Fruit fly (Drosophila melanogaster) whole organism, embryonic: ENCODE results near the gene CG14442.

ENCODE experiments used
- Asciz ChIP-seq: fragments of 200-800 bp; sonication (Bioruptor generic); optimal IDR thresholded peaks from 2 replicates; lab custom pipeline; 2017; ENCODE audit warnings: missing biosample characterization, mild to moderate bottlenecking, missing genetic modification characterization, missing genetic modification reagents
- CG11695 ChIP-seq: fragments of 200-800 bp; sonication (Bioruptor generic); IDR thresholded peaks from 3 replicates; pipeline ENCODE4 v1.3.6; 2022; ENCODE audit warnings: missing biosample characterization, missing genetic modification characterization
- CG12071 ChIP-seq: fragments of 200-800 bp; sonication (Bioruptor generic); optimal IDR thresholded peaks from 3 replicates; lab custom pipeline; 2018; ENCODE audit warnings: missing biosample characterization, mild to moderate bottlenecking, missing genetic modification characterization
- CG12155 ChIP-seq: fragments of 200-800 bp; sonication (Bioruptor generic); optimal IDR thresholded peaks from 3 replicates; lab custom pipeline; 2016; ENCODE audit warnings: missing biosample characterization, missing genetic modification characterization
- CG12769 ChIP-seq: fragments of 200-800 bp; sonication (Bioruptor generic); optimal IDR thresholded peaks from 2 replicates; lab custom pipeline; 2019; ENCODE audit warnings: missing biosample characterization, mild to moderate bottlenecking, missing genetic modification characterization, moderate library complexity
- CG13424 ChIP-seq: fragments of 200-800 bp; sonication (Bioruptor generic); optimal IDR thresholded peaks from 2 replicates; lab custom pipeline; 2019; ENCODE audit warnings: missing biosample characterization, mild to moderate bottlenecking, missing genetic modification characterization, moderate library complexity
- CG13775 ChIP-seq: fragments of 200-800 bp; sonication (Bioruptor generic); optimal IDR thresholded peaks from 3 replicates; lab custom pipeline; 2017; ENCODE audit warnings: missing biosample characterization, mild to moderate bottlenecking, missing genetic modification characterization
- CG15696 ChIP-seq: fragments of 200-800 bp; sonication (Bioruptor generic); optimal IDR thresholded peaks from 2 replicates; lab custom pipeline; 2019; ENCODE audit warnings: missing biosample characterization, mild to moderate bottlenecking, missing genetic modification characterization, moderate library complexity
- CG1602 ChIP-seq: fragments of 200-800 bp; sonication (Bioruptor generic); optimal IDR thresholded peaks from 3 replicates; lab custom pipeline; 2016; ENCODE audit warnings: missing biosample characterization, missing genetic modification characterization
- CG18011 ChIP-seq: fragments of 200-800 bp; sonication (Bioruptor generic); optimal IDR thresholded peaks from 2 replicates; lab custom pipeline; 2017; ENCODE audit warnings: missing biosample characterization, missing genetic modification characterization, mild to moderate bottlenecking, moderate library complexity, missing genotype
- CG18619 ChIP-seq: fragments of 200-800 bp; sonication (Bioruptor generic); optimal IDR thresholded peaks from 3 replicates; lab custom pipeline; 2017; ENCODE audit warnings: missing biosample characterization, mild to moderate bottlenecking, missing genetic modification characterization
- CG31388 ChIP-seq: fragments of 200-800 bp; sonication (Bioruptor generic); optimal IDR thresholded peaks from 2 replicates; lab custom pipeline; 2016; ENCODE audit warnings: missing biosample characterization, missing genetic modification characterization
- CG3726 ChIP-seq: fragments of 200-800 bp; sonication (Bioruptor generic); IDR thresholded peaks from 3 replicates; pipeline ENCODE4, ENCODE4 v1.3.6; 2022; ENCODE audit warnings: missing biosample characterization, missing genetic modification characterization
- CG4730 ChIP-seq: fragments of 200-800 bp; sonication (Bioruptor generic); IDR thresholded peaks from 2 replicates; pipeline ENCODE4 v1.3.6; 2022; ENCODE audit warnings: missing biosample characterization, missing genetic modification characterization
- CG6654 ChIP-seq: fragments of 200-800 bp; sonication (Bioruptor generic); optimal IDR thresholded peaks from 2 replicates; lab custom pipeline; 2017; ENCODE audit warnings: missing biosample characterization, mild to moderate bottlenecking, missing genetic modification characterization
- CG6765 ChIP-seq: fragments of 200-800 bp; sonication (Bioruptor generic); optimal IDR thresholded peaks from 3 replicates; lab custom pipeline; 2017; ENCODE audit warnings: missing biosample characterization, mild to moderate bottlenecking, missing genetic modification characterization
- CG7357 ChIP-seq: fragments of 200-800 bp; sonication (Bioruptor generic); IDR thresholded peaks from 3 replicates; pipeline ENCODE4 v1.3.6; 2022; ENCODE audit warnings: missing biosample characterization, missing genetic modification characterization
- CG7556 ChIP-seq: fragments of 200-800 bp; sonication (Bioruptor generic); optimal IDR thresholded peaks from 2 replicates; lab custom pipeline; 2017; ENCODE audit warnings: missing biosample characterization, mild to moderate bottlenecking, missing genetic modification characterization
- CG7786 ChIP-seq: fragments of 200-800 bp; sonication (Bioruptor generic); optimal IDR thresholded peaks from 2 replicates; lab custom pipeline; 2016; ENCODE audit warnings: missing biosample characterization, missing genetic modification characterization
- CG7928 ChIP-seq: fragments of 200-800 bp; sonication (Bioruptor generic); optimal IDR thresholded peaks from 2 replicates; lab custom pipeline; 2017; ENCODE audit warnings: missing biosample characterization, mild to moderate bottlenecking, missing genetic modification characterization
- CG7963 ChIP-seq: fragments of 200-800 bp; sonication (Bioruptor generic); IDR thresholded peaks from 3 replicates; pipeline ENCODE4 v1.3.6; 2022; ENCODE audit warnings: missing biosample characterization, missing genetic modification characterization; ENCODE audit not compliant: partially characterized antibody
- CG8290 ChIP-seq, 3 experiments: fragments of 200-800 bp; sonication (Bioruptor generic); optimal IDR thresholded peaks; 2 replicates each; lab custom pipeline; 2016 to 2019; ENCODE audit warnings: missing biosample characterization in 3 of 3, missing genetic modification characterization in 3 of 3, mild to moderate bottlenecking in 2 of 3, moderate library complexity in 1 of 3
- D19A ChIP-seq: fragments of 200-800 bp; optimal IDR thresholded peaks from 3 replicates; lab custom pipeline; 2019; ENCODE audit warnings: missing biosample characterization, mild to moderate bottlenecking, missing genetic modification characterization, moderate library complexity
- Doc2 ChIP-seq: fragments of 200-800 bp; sonication (Bioruptor generic); IDR thresholded peaks from 2 replicates; pipeline ENCODE4 v1.3.6; 2022; ENCODE audit warnings: missing biosample characterization, missing genetic modification characterization
- HmgD ChIP-seq: fragments of 200-800 bp; sonication (Bioruptor generic); optimal IDR thresholded peaks from 3 replicates; lab custom pipeline; 2016; ENCODE audit warnings: missing biosample characterization, missing genetic modification characterization
- Hmx ChIP-seq: fragments of 200-800 bp; sonication (Bioruptor generic); optimal IDR thresholded peaks from 2 replicates; lab custom pipeline; 2016; ENCODE audit warnings: missing biosample characterization, missing genetic modification characterization
- Hr3 ChIP-seq: fragments of 200-800 bp; sonication (Bioruptor generic); optimal IDR thresholded peaks from 3 replicates; lab custom pipeline; 2016; ENCODE audit warnings: missing biosample characterization, missing genetic modification characterization
- Jarid2 ChIP-seq: fragments of 200-800 bp; sonication (Bioruptor generic); optimal IDR thresholded peaks from 3 replicates; lab custom pipeline; 2017; ENCODE audit warnings: mild to moderate bottlenecking, missing biosample characterization, missing genetic modification reagents, missing genetic modification characterization
- Neu2 ChIP-seq: fragments of 200-800 bp; sonication (Bioruptor generic); optimal IDR thresholded peaks from 3 replicates; lab custom pipeline; 2016; ENCODE audit warnings: missing biosample characterization, missing genetic modification characterization, borderline replicate concordance
- Oaz ChIP-seq: fragments of 200-800 bp; sonication (Bioruptor generic); IDR thresholded peaks from 2 replicates; pipeline ENCODE4 v1.3.6; 2022; ENCODE audit warnings: missing biosample characterization, missing genetic modification characterization
- Xbp1 ChIP-seq: fragments of 200-800 bp; sonication (Bioruptor generic); optimal IDR thresholded peaks from 3 replicates; lab custom pipeline; 2016; ENCODE audit warnings: missing biosample characterization, mild to moderate bottlenecking, missing genetic modification characterization
- Xrp1 ChIP-seq: fragments of 200-800 bp; sonication (Bioruptor generic); IDR thresholded peaks from 2 replicates; pipeline ENCODE4 v1.3.6; 2022; ENCODE audit warnings: missing biosample characterization, missing genetic modification characterization
- btn ChIP-seq: fragments of 200-800 bp; sonication (Bioruptor generic); optimal IDR thresholded peaks from 2 replicates; lab custom pipeline; 2016; ENCODE audit warnings: missing biosample characterization, missing genetic modification characterization
- chinmo ChIP-seq: fragments of 200-800 bp; sonication (Bioruptor generic); IDR thresholded peaks from 4 replicates; pipeline ENCODE4 v1.3.6; 2022; ENCODE audit warnings: missing biosample characterization, missing genetic modification characterization; ENCODE audit not compliant: partially characterized antibody
- chm ChIP-seq: fragments of 200-800 bp; sonication (Bioruptor generic); IDR thresholded peaks from 2 replicates; pipeline ENCODE4 v1.3.6; 2022; ENCODE audit warnings: missing biosample characterization, missing genetic modification characterization
- dmrt11E ChIP-seq: fragments of 200-800 bp; sonication (Bioruptor generic); optimal IDR thresholded peaks from 3 replicates; lab custom pipeline; 2018; ENCODE audit warnings: missing biosample characterization, mild to moderate bottlenecking, missing genetic modification characterization, moderate library complexity
- dmrt99B ChIP-seq: fragments of 200-800 bp; sonication (Bioruptor generic); optimal IDR thresholded peaks from 2 replicates; lab custom pipeline; 2018; ENCODE audit warnings: missing biosample characterization, mild to moderate bottlenecking, missing genetic modification characterization, moderate library complexity
- en ChIP-seq: fragments of 200-800 bp; sonication (Bioruptor generic); optimal IDR thresholded peaks from 2 replicates; lab custom pipeline; 2016; ENCODE audit warnings: missing biosample characterization, missing genetic modification characterization
- ewg ChIP-seq: fragments of 200-800 bp; sonication (Bioruptor generic); optimal IDR thresholded peaks from 3 replicates; lab custom pipeline; 2017; ENCODE audit warnings: mild to moderate bottlenecking, missing biosample characterization, missing genetic modification reagents, missing genetic modification characterization
- fd3F ChIP-seq: fragments of 200-800 bp; sonication (Bioruptor generic); optimal IDR thresholded peaks from 2 replicates; lab custom pipeline; 2018; ENCODE audit warnings: missing biosample characterization, mild to moderate bottlenecking, missing genetic modification characterization, moderate library complexity
- gt ChIP-seq: fragments of 200-800 bp; sonication (Bioruptor generic); IDR thresholded peaks from 2 replicates; pipeline ENCODE4 v1.3.6; 2022; ENCODE audit warnings: missing biosample characterization, missing genetic modification characterization
- lola ChIP-seq, 3 experiments: fragments of >200 bp in 2 of 3; fragments of 200-800 bp in 1 of 3; sonication (Bioruptor generic) in 1 of 3; optimal IDR thresholded peaks; 2 replicates each; lab custom pipeline; 2017 to 2019; ENCODE audit warnings: missing biosample characterization in 3 of 3, missing genetic modification characterization in 3 of 3, mild to moderate bottlenecking in 1 of 3, moderate library complexity in 1 of 3
- lov ChIP-seq, 2 experiments: fragments of 200-800 bp in 1 of 2; fragments of >200 bp in 1 of 2; sonication (Bioruptor generic) in 1 of 2; IDR thresholded peaks in 1 of 2; optimal IDR thresholded peaks in 1 of 2; 2 replicates in 1 of 2; 3 replicates in 1 of 2; pipeline versions ENCODE4 v1.3.6 to Lab custom; 2017 to 2022; ENCODE audit warnings: missing biosample characterization in 1 of 2, missing genetic modification characterization in 1 of 2
- nmo ChIP-seq: fragments of 200-800 bp; sonication (Bioruptor generic); optimal IDR thresholded peaks from 2 replicates; lab custom pipeline; 2018; ENCODE audit warnings: missing biosample characterization, mild to moderate bottlenecking, missing genetic modification characterization, moderate library complexity
- pnt ChIP-seq: fragments of 200-800 bp; sonication (Bioruptor generic); optimal IDR thresholded peaks from 3 replicates; lab custom pipeline; 2016; ENCODE audit warnings: missing biosample characterization, missing genetic modification characterization
- pros ChIP-seq: fragments of 200-800 bp; sonication (Bioruptor generic); optimal IDR thresholded peaks from 3 replicates; lab custom pipeline; 2019; ENCODE audit warnings: missing biosample characterization, mild to moderate bottlenecking, missing genetic modification characterization, moderate library complexity
- repo ChIP-seq: fragments of 200-800 bp; sonication (Bioruptor generic); optimal IDR thresholded peaks from 2 replicates; lab custom pipeline; 2016; ENCODE audit warnings: missing biosample characterization, missing genetic modification characterization
- sna ChIP-seq: fragments of 200-800 bp; sonication (Bioruptor generic); IDR thresholded peaks from 2 replicates; pipeline ENCODE4 v1.3.6; 2022; ENCODE audit warnings: missing biosample characterization, missing genetic modification characterization; ENCODE audit not compliant: partially characterized antibody
- trem ChIP-seq: fragments of 200-800 bp; optimal IDR thresholded peaks from 3 replicates; lab custom pipeline; 2019; ENCODE audit warnings: missing biosample characterization, mild to moderate bottlenecking, missing genetic modification characterization, moderate library complexity
- tup ChIP-seq: fragments of 200-800 bp; sonication (Bioruptor generic); optimal IDR thresholded peaks from 2 replicates; lab custom pipeline; 2016; ENCODE audit warnings: missing biosample characterization, mild to moderate bottlenecking, missing genetic modification characterization, moderate library complexity

CG14442 gene

dm6 chrX:6719259-6719658 is 24.5 kb upstream of the CG14442 start (continued):
- no peak for TF ChIP-seq CG3726 (GFP tag; lab: Robert Waterston, UW)
- no peak for TF ChIP-seq pnt
- TF ChIP-seq CG18011 (GFP tag; lab: Kevin White, UChicago) = no peak
- no peak for TF ChIP-seq CG12769 (tag; lab: Kevin White, UChicago)
- TF ChIP-seq CG13424 (tag; lab: Kevin White, UChicago) = no peak
- TF ChIP-seq lov (optimal IDR thresholded peaks at IDR 0.05; lab: Kevin White, UChicago) = no peak
- TF ChIP-seq lov (GFP tag; IDR thresholded peaks at IDR 0.05; lab: Robert Waterston, UW) = no peak
- no peak for TF ChIP-seq D19A
- no peak for TF ChIP-seq gt (GFP tag; lab: Robert Waterston, UW)
- no peak for TF ChIP-seq CG7357 (GFP tag; lab: Robert Waterston, UW)
- no peak for TF ChIP-seq Hmx (GFP tag; lab: Kevin White, UChicago)
- no peak for TF ChIP-seq nmo (GFP tag; lab: Kevin White, UChicago)
- no peak for TF ChIP-seq CG12071 (GFP tag; lab: Kevin White, UChicago)
- no peak for TF ChIP-seq CG11695 (GFP tag; lab: Robert Waterston, UW)
- no peak for TF ChIP-seq Neu2
- no peak for TF ChIP-seq CG6654 (GFP tag; lab: Kevin White, UChicago)
- TF ChIP-seq chm (GFP tag; lab: Robert Waterston, UW) = no peak
- no peak for TF ChIP-seq Jarid2 (GFP tag; lab: Kevin White, UChicago)
- peak; percentile 32 for TF ChIP-seq dmrt99B
- no peak for TF ChIP-seq CG15696 (tag; lab: Kevin White, UChicago)
- no peak for TF ChIP-seq CG8290 (GFP tag; optimal IDR thresholded peaks at IDR 0.05; lab: Kevin White, UChicago)
- TF ChIP-seq CG8290 (tag; optimal IDR thresholded peaks at IDR 0.05; lab: Kevin White, UChicago) = peak in 1 of 2 experiments; percentile 15
- no peak for TF ChIP-seq Xbp1
- TF ChIP-seq CG7786 (GFP tag; lab: Kevin White, UChicago) = no peak
- no peak for TF ChIP-seq repo (GFP tag; lab: Kevin White, UChicago)
- no peak for TF ChIP-seq dmrt11E (tag; lab: Kevin White, UChicago)
- no peak for TF ChIP-seq CG7556 (GFP tag; lab: Kevin White, UChicago)
- TF ChIP-seq ewg = no peak
- TF ChIP-seq trem (tag; lab: Kevin White, UChicago) = no peak
- TF ChIP-seq tup (GFP tag; lab: Kevin White, UChicago) = no peak
- no peak for TF ChIP-seq CG12155
- no peak for TF ChIP-seq chinmo
- TF ChIP-seq fd3F (GFP tag; lab: Kevin White, UChicago) = no peak
- no peak for TF ChIP-seq Xrp1 (GFP tag; lab: Robert Waterston, UW)
- TF ChIP-seq Oaz (GFP tag; lab: Robert Waterston, UW) = no peak
- no peak for TF ChIP-seq CG31388 (GFP tag; lab: Kevin White, UChicago)
- TF ChIP-seq Asciz = no peak
- no peak for TF ChIP-seq Hr3
- TF ChIP-seq CG18619 (GFP tag; lab: Kevin White, UChicago) = no peak
- no peak for TF ChIP-seq sna (GFP tag; lab: Robert Waterston, UW)
- no peak for TF ChIP-seq lola (GFP tag; optimal IDR thresholded peaks at IDR 0.05; lab: Kevin White, UChicago)
- no peak for TF ChIP-seq Doc2 (GFP tag; lab: Robert Waterston, UW)
- no peak for TF ChIP-seq CG13775 (GFP tag; lab: Kevin White, UChicago)
- no peak for TF ChIP-seq btn
- TF ChIP-seq CG6765 = no peak
- no peak for TF ChIP-seq CG7963
- no peak for TF ChIP-seq CG7928 (GFP tag; lab: Kevin White, UChicago)
- TF ChIP-seq CG4730 (GFP tag; lab: Robert Waterston, UW) = no peak
- TF ChIP-seq pros (GFP tag; lab: Kevin White, UChicago) = no peak
- no peak for TF ChIP-seq HmgD (GFP tag; lab: Kevin White, UChicago)
- no peak for TF ChIP-seq CG1602 (GFP tag; lab: Kevin White, UChicago)
- no peak for TF ChIP-seq en (GFP tag; lab: Kevin White, UChicago)
